Fruit fly (Drosophila melanogaster): ENCODE data around the gene CG18231.

CG18231 gene

DNA sequence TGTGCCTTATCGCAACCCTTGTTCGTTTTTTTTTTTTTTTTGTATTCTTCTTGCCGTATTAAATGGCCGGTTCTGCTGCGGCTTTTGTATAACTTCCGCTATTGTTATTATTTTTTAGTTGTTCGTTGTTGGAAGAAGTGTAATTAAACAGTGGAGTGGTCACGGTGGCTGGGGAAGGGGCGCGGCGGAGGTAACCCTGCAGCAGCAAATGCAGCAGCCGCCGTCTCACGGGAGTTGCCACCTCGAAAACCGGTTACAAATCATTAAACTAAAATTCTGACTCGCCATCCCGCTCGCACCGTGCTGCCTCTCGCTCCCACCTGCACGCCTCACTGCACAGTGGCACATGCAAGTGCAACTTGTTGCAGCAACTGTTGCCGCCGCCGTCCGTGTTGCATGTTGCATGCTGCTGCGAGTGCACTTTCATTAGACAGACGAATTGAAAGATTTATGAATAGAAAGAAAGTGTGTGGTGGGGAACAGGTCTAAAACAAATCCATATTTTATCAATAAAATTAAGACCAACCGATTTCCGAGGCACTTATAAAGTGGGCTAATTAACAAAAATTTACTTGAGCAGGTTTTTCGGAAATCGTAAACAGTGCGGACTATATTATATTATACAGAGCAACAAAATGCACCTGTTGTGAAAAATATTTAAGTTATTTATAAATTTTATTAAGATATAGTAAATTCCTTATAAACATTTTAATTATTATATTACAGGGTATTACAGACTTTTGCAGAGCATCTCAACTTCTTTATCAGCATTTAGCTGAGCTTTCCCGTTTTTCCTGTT is 20.6 kb downstream of the CG18231 start (continued):
- TF ChIP-seq CG8924 (tag; optimal IDR thresholded peaks at IDR 0.05) (peak; percentile 31), CG32767 (GFP tag; IDR thresholded peaks at IDR 0.05) (no peak), CG4617 (GFP tag; optimal IDR thresholded peaks at IDR 0.05; ENCODE audit: borderline replicate concordance) (no peak), Optix (GFP tag; IDR thresholded peaks at IDR 0.05) (no peak), Adf1 (GFP tag; IDR thresholded peaks at IDR 0.05) (no peak), sens-2 (GFP tag; IDR thresholded peaks at IDR 0.05) (no peak), CG5180 (GFP tag; optimal IDR thresholded peaks at IDR 0.05) (peak; percentile 88), pb (GFP tag; optimal IDR thresholded peaks at IDR 0.05) (no peak), CG13287 (GFP tag; IDR thresholded peaks at IDR 0.05; ENCODE audit: partially characterized antibody) (no peak), CG2199 (GFP tag; IDR thresholded peaks at IDR 0.05) (peak; percentile 86; the same call in 2 of the 3 replicates), CG18764 (GFP tag; optimal IDR thresholded peaks at IDR 0.05) (no peak)

dm6 chr3L:18628458-18628857 is 21.2 kb downstream of the CG18231 start:
- peak; percentile 52 for TF ChIP-seq Hr39 (optimal IDR thresholded peaks at IDR 0.05)
- peak; percentile 10 for TF ChIP-seq exex (tag; optimal IDR thresholded peaks at IDR 0.05)
- TF ChIP-seq chinmo (GFP tag; IDR thresholded peaks at IDR 0.05; ENCODE audit: partially characterized antibody), result peak; percentile 66; the same call in 1 of the 4 replicates
- 0 out of 3 replicates have a peak, but pooled peaks have one; percentile 39 for TF ChIP-seq CG6175 (GFP tag; IDR thresholded peaks at IDR 0.05)
- peak; percentile 9 for TF ChIP-seq abd-A (tag; optimal IDR thresholded peaks at IDR 0.05)
- TF ChIP-seq rib (GFP tag; IDR thresholded peaks at IDR 0.05), result peak; percentile 65; the same call in 1 of the 2 replicates
- TF ChIP-seq vvl (GFP tag; IDR thresholded peaks at IDR 0.05), result peak; percentile 82
- TF ChIP-seq CG12769 (tag; optimal IDR thresholded peaks at IDR 0.05), result peak; percentile 60
- peak; percentile 79 for TF ChIP-seq crol (GFP tag; IDR thresholded peaks at IDR 0.05)
- no peak for TF ChIP-seq CG13624 (GFP tag; optimal IDR thresholded peaks at IDR 0.05)
- no peak for TF ChIP-seq CG13424 (tag; optimal IDR thresholded peaks at IDR 0.05)
- no peak for TF ChIP-seq vfl (GFP tag; optimal IDR thresholded peaks at IDR 0.05)
- peak; percentile 38 for TF ChIP-seq Med (GFP tag)

DNA sequence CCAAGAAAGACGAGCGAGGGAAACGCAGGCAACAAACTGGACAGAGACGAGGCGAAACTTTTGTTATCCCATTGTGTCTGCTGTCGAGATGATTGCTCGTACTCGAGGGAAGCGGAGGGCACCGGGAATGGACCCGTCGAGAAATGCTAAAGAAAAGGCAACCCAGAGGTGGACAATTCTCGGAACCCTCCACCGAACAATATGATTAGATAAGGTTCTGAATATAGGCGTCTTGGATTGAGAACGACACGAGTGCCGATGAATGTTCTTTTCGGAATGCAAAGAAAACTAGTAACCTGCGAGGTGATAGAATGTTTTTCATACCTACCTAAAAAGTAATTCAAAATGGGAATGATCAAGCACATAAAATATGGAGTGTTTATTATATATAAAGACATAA is 22.6 kb downstream of the CG18231 start:
- TF ChIP-seq CG17186 (GFP tag; optimal IDR thresholded peaks at IDR 0.05) (no peak), grn (GFP tag; optimal IDR thresholded peaks at IDR 0.05) (no peak), Chrac-16 (GFP tag; optimal IDR thresholded peaks at IDR 0.05) (no peak), sima (GFP tag; optimal IDR thresholded peaks at IDR 0.05) (no peak), CG13894 (tag; optimal IDR thresholded peaks at IDR 0.05) (peak; percentile 55), yki (optimal IDR thresholded peaks at IDR 0.05) (no peak), ash1 (GFP tag; optimal IDR thresholded peaks at IDR 0.05) (no peak), CG12236 (GFP tag; optimal IDR thresholded peaks at IDR 0.05) (no peak), gsb-n (tag; optimal IDR thresholded peaks at IDR 0.05) (peak; percentile 28), Stat92E (GFP tag; optimal IDR thresholded peaks at IDR 0.05) (peak in 1 of 3 experiments; percentile 97), CG18599 (GFP tag; optimal IDR thresholded peaks at IDR 0.05) (peak; percentile 13), YL-1 (GFP tag; optimal IDR thresholded peaks at IDR 0.05) (no peak), Dref (GFP tag; IDR thresholded peaks at IDR 0.05) (no peak), C15 (GFP tag; IDR thresholded peaks at IDR 0.05) (no peak), CG2199 (GFP tag; IDR thresholded peaks at IDR 0.05) (peak; percentile 86), dmrt11E (tag; optimal IDR thresholded peaks at IDR 0.05) (no peak), CG8290 (GFP tag; optimal IDR thresholded peaks at IDR 0.05) (peak; percentile 28), CG8290 (tag; optimal IDR thresholded peaks at IDR 0.05) (no peak), chif (GFP tag; optimal IDR thresholded peaks at IDR 0.05) (no peak), CG4424 (GFP tag; optimal IDR thresholded peaks at IDR 0.05) (no peak), crol (GFP tag; IDR thresholded peaks at IDR 0.05) (peak; percentile 59; the same call in 1 of the 2 replicates), insv (GFP tag; optimal IDR thresholded peaks at IDR 0.05) (no peak), Dip2 (GFP tag; IDR thresholded peaks at IDR 0.05) (no peak), crc (GFP tag; optimal IDR thresholded peaks at IDR 0.05) (no peak), CG11093 (GFP tag; IDR thresholded peaks at IDR 0.05) (no peak), crp (GFP tag; optimal IDR thresholded peaks at IDR 0.05) (no peak)
